Worm (Caenorhabditis elegans) whole organism, early embryonic: ENCODE data around the gene C08H9.18.

ENCODE experiments used
- hnd-1 ChIP-seq: sonication (generic microtip); optimal IDR thresholded peaks from 2 replicates; lab custom pipeline; 2016; ENCODE audit warnings: missing genetic modification characterization, missing compliant biosample characterization
- sea-1 ChIP-seq: fragments of 200-800 bp; sonication (Bioruptor generic); conservative IDR thresholded peaks from 2 replicates; pipeline ENCODE4 v1.3.6; 2022; ENCODE audit warnings: missing genetic modification characterization, missing compliant biosample characterization

- no peak for TF ChIP-seq hnd-1 (tag; lab: Kevin White, UChicago)
- TF ChIP-seq sea-1 (GFP tag; lab: Robert Waterston, UW) = no peak
Observed at ce11 chrII:9872961-9873360, 10.9 kb upstream of the C08H9.18 start, which contains the start of gene chil-8.
